Worm (Caenorhabditis elegans): Measurements from ENCODE around the gene him-5.

ce11 chrV:14123176-14123575 lies 33.0 kb downstream of the him-5 start:
- TF ChIP-seq pqm-1 (tag; optimal IDR thresholded peaks at IDR 0.05) (no peak), hlh-30 (tag; optimal IDR thresholded peaks at IDR 0.05; ENCODE audit: insufficient read depth) (no peak), pros-1 (tag; optimal IDR thresholded peaks at IDR 0.05) (no peak), che-1 (tag; optimal IDR thresholded peaks at IDR 0.05) (no peak), ceh-24 (tag; optimal IDR thresholded peaks at IDR 0.05) (no peak), nhr-11 (tag; optimal IDR thresholded peaks at IDR 0.05) (no peak), pag-3 (tag; optimal IDR thresholded peaks at IDR 0.05; ENCODE audit: borderline replicate concordance) (no peak), ceh-34 (tag; optimal IDR thresholded peaks at IDR 0.05) (no peak), F13H6.1 (tag; optimal IDR thresholded peaks at IDR 0.05) (no peak), pha-4 (tag; optimal IDR thresholded peaks at IDR 0.05) (no peak), syd-9 (tag; optimal IDR thresholded peaks at IDR 0.05) (no peak), nfya-1 (tag; optimal IDR thresholded peaks at IDR 0.05) (no peak), fkh-10 (GFP tag; optimal IDR thresholded peaks at IDR 0.05) (no peak)
